Worm (Caenorhabditis elegans): Measurements from ENCODE around the gene pdzd-8.

- TF ChIP-seq ama-1 (optimal IDR thresholded peaks at IDR 0.05) (no peak), nhr-237 (tag; optimal IDR thresholded peaks at IDR 0.05) (no peak), ztf-11 (tag; optimal IDR thresholded peaks at IDR 0.05) (no peak), mbf-1 (tag; optimal IDR thresholded peaks at IDR 0.05) (no peak), nhr-11 (tag; optimal IDR thresholded peaks at IDR 0.05) (no peak), ceh-82 (tag; optimal IDR thresholded peaks at IDR 0.05) (no peak), snpc-4 (tag; optimal IDR thresholded peaks at IDR 0.05) (no peak), ZK546.5 (tag; optimal IDR thresholded peaks at IDR 0.05) (no peak), egl-27 (tag; optimal IDR thresholded peaks at IDR 0.05) (no peak), nhr-77 (tag; optimal IDR thresholded peaks at IDR 0.05) (no peak), mdl-1 (tag; optimal IDR thresholded peaks at IDR 0.05) (no peak), mab-5 (tag; optimal IDR thresholded peaks at IDR 0.05) (no peak), ztf-1 (GFP tag; conservative IDR thresholded peaks at IDR 0.05) (no peak)
Observed at ce11 chrIV:8929942-8930492, 45.3 kb upstream of the pdzd-8 start, which contains the start of the genes D1046.18 and slc-25A26.

All from whole organism, L2 larva.